Fruit fly (Drosophila melanogaster) whole organism, wandering third instar larva: ENCODE data around the gene Drsl1.

Experiments
- Abd-B ChIP-seq: fragments of >200 bp; optimal IDR thresholded peaks from 2 replicates; lab custom pipeline; 2017; ENCODE audit warnings: missing biosample characterization, missing genetic modification characterization
- CG32264 ChIP-seq: fragments of 200-800 bp; sonication (Bioruptor generic); optimal IDR thresholded peaks from 2 replicates; lab custom pipeline; 2016; ENCODE audit warnings: missing biosample characterization, missing genetic modification characterization
- CrebA ChIP-seq: fragments of 200-800 bp; sonication (Bioruptor generic); optimal IDR thresholded peaks from 2 replicates; lab custom pipeline; 2016; ENCODE audit warnings: missing biosample characterization, mild to moderate bottlenecking, missing genetic modification characterization, borderline replicate concordance
- Dfd ChIP-seq: fragments of >200 bp; optimal IDR thresholded peaks from 2 replicates; lab custom pipeline; 2017; ENCODE audit warnings: missing biosample characterization, missing genetic modification characterization
- GATAd ChIP-seq: sonication (Bioruptor generic); optimal IDR thresholded peaks from 2 replicates; lab custom pipeline; 2016; ENCODE audit warnings: missing biosample characterization, missing genetic modification characterization
- HLH106 ChIP-seq: fragments of 200-800 bp; optimal IDR thresholded peaks from 3 replicates; lab custom pipeline; 2019; ENCODE audit warnings: missing biosample characterization, mild to moderate bottlenecking, missing genetic modification characterization, moderate library complexity
- Hr78 ChIP-seq: fragments of >200 bp; optimal IDR thresholded peaks from 2 replicates; lab custom pipeline; 2017; ENCODE audit warnings: missing biosample characterization, missing genetic modification characterization
- Jra ChIP-seq: sonication (Bioruptor generic); optimal IDR thresholded peaks from 2 replicates; lab custom pipeline; 2016; ENCODE audit warnings: missing biosample characterization, missing genetic modification characterization
- Mio ChIP-seq: sonication (Bioruptor generic); optimal IDR thresholded peaks from 2 replicates; lab custom pipeline; 2016; ENCODE audit warnings: missing biosample characterization, missing genetic modification characterization
- N ChIP-seq: fragments of >200 bp; optimal IDR thresholded peaks from 2 replicates; lab custom pipeline; 2018; ENCODE audit warnings: missing biosample characterization, missing external identifiers, missing genetic modification characterization
- OdsH ChIP-seq: fragments of 200-800 bp; sonication (Bioruptor generic); optimal IDR thresholded peaks from 2 replicates; lab custom pipeline; 2016; ENCODE audit warnings: missing biosample characterization, mild to moderate bottlenecking, missing genetic modification characterization
- Rel ChIP-seq, 2 experiments: fragments of 200-800 bp; sonication (Bioruptor generic) in 1 of 2; optimal IDR thresholded peaks; 2 replicates in 1 of 2; 3 replicates in 1 of 2; lab custom pipeline; 2016 to 2019; ENCODE audit warnings: mild to moderate bottlenecking in 2 of 2, missing biosample characterization in 2 of 2, missing genetic modification characterization in 2 of 2, moderate library complexity in 1 of 2
- Sp1 ChIP-seq: fragments of 200-800 bp; sonication (Bioruptor generic); optimal IDR thresholded peaks from 3 replicates; lab custom pipeline; 2019; ENCODE audit warnings: missing biosample characterization, mild to moderate bottlenecking, missing genetic modification characterization, moderate library complexity
- Vsx2 ChIP-seq: fragments of 200-300, 225-300 bp; sonication (Bioruptor generic); optimal IDR thresholded peaks from 2 replicates; lab custom pipeline; 2018; ENCODE audit warnings: missing biosample characterization, missing genetic modification characterization; ENCODE audit not compliant: partially characterized antibody
- br ChIP-seq: fragments of 200-800 bp; sonication (Bioruptor generic); optimal IDR thresholded peaks from 2 replicates; lab custom pipeline; 2016; ENCODE audit warnings: missing biosample characterization, missing genetic modification characterization
- brk ChIP-seq: fragments of 200-800 bp; sonication (Bioruptor generic); optimal IDR thresholded peaks from 2 replicates; lab custom pipeline; 2016; ENCODE audit warnings: missing biosample characterization, mild to moderate bottlenecking, missing genetic modification characterization
- dl ChIP-seq, 2 experiments: fragments of 175-275, 200-275 bp in 1 of 2; fragments of 200-275 bp in 1 of 2; sonication (Bioruptor generic); optimal IDR thresholded peaks; lab custom pipeline; 2018; ENCODE audit warnings: mild to moderate bottlenecking in 2 of 2, missing biosample characterization in 2 of 2, missing genetic modification characterization in 2 of 2, moderate library complexity in 2 of 2; ENCODE audit not compliant: partially characterized antibody in 2 of 2, insufficient read depth in 1 of 2
- dsf ChIP-seq: sonication (Bioruptor generic); optimal IDR thresholded peaks from 2 replicates; lab custom pipeline; 2016; ENCODE audit warnings: missing biosample characterization, missing genetic modification characterization, borderline replicate concordance
- ey ChIP-seq: fragments of 200-800 bp; sonication (Bioruptor generic); optimal IDR thresholded peaks from 2 replicates; lab custom pipeline; 2016; ENCODE audit warnings: missing biosample characterization, missing genetic modification characterization
- foxo ChIP-seq, 2 experiments: fragments of 200-800 bp; sonication (Bioruptor generic); optimal IDR thresholded peaks; 2 replicates in 1 of 2; 3 replicates in 1 of 2; lab custom pipeline; 2016 to 2017; ENCODE audit warnings: missing biosample characterization in 2 of 2, missing genetic modification characterization in 2 of 2
- fru ChIP-seq: fragments of 200-800 bp; sonication (Bioruptor generic); optimal IDR thresholded peaks from 3 replicates; lab custom pipeline; 2016; ENCODE audit warnings: missing biosample characterization, mild to moderate bottlenecking, missing genetic modification characterization
- lola ChIP-seq: fragments of >200 bp; optimal IDR thresholded peaks from 2 replicates; lab custom pipeline; 2017; ENCODE audit warnings: missing biosample characterization, missing genetic modification characterization
- pan ChIP-seq: fragments of >200 bp; optimal IDR thresholded peaks from 2 replicates; lab custom pipeline; 2017
- psq ChIP-seq: fragments of 200-800 bp; sonication (Bioruptor generic); optimal IDR thresholded peaks from 3 replicates; lab custom pipeline; 2017; ENCODE audit warnings: missing biosample characterization, mild to moderate bottlenecking, missing genetic modification characterization, moderate library complexity
- rgr ChIP-seq: fragments of 200-800 bp; sonication (Bioruptor generic); optimal IDR thresholded peaks from 3 replicates; lab custom pipeline; 2016; ENCODE audit warnings: missing biosample characterization, mild to moderate bottlenecking, missing genetic modification characterization
- sage ChIP-seq: fragments of 200-800 bp; sonication (Bioruptor generic); optimal IDR thresholded peaks from 2 replicates; lab custom pipeline; 2016; ENCODE audit warnings: missing biosample characterization, mild to moderate bottlenecking, missing genetic modification characterization
- sv ChIP-seq: fragments of 200-800 bp; sonication (Bioruptor generic); optimal IDR thresholded peaks from 3 replicates; lab custom pipeline; 2016; ENCODE audit warnings: missing biosample characterization, missing genetic modification characterization
- usp ChIP-seq: fragments of >200 bp; optimal IDR thresholded peaks from 2 replicates; lab custom pipeline; 2017; ENCODE audit warnings: missing biosample characterization, missing genetic modification characterization

Drsl1 gene

DNA sequence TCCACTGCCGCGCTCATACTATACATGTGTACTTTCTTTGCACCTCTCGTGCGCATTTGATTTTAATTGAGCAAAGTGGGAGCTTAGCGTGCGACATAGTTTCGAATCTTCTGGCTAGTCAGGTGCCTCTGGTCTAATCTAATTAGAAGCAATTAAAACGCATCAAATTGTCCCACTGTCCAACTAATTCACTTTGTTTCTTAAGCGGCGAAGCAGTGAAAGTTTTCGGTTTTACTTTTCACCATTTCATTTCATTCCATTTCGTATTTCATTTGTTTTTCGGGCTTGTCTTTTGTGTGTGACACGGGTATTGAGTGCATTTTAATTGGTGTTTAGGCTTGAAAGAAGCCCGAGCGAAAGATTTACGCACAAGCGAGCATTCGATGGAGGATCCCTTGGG is 16.9 kb upstream of the Drsl1 start:
- TF ChIP-seq HLH106 (tag; lab: Kevin White, UChicago) (no peak), br (GFP tag; lab: Kevin White, UChicago) (no peak), Hr78 (GFP tag; lab: Kevin White, UChicago) (no peak), Rel (GFP tag; optimal IDR thresholded peaks at IDR 0.05; lab: Kevin White, UChicago) (no peak), Rel (tag; optimal IDR thresholded peaks at IDR 0.05; lab: Kevin White, UChicago) (no peak), dsf (GFP tag; lab: Kevin White, UChicago) (no peak), CrebA (GFP tag; lab: Kevin White, UChicago) (no peak), Jra (GFP tag; lab: Kevin White, UChicago) (no peak), Mio (GFP tag; lab: Kevin White, UChicago) (no peak), fru (GFP tag; lab: Kevin White, UChicago) (no peak), GATAd (GFP tag; lab: Kevin White, UChicago) (no peak), ey (GFP tag; lab: Kevin White, UChicago) (no peak), dl (GFP tag; optimal IDR thresholded peaks at IDR 0.05; lab: Kevin White, UChicago; ENCODE audit: insufficient read depth in 1 of 2, partially characterized antibody in 2 of 2) (no peak), sv (GFP tag; lab: Kevin White, UChicago) (no peak), CG32264 (no peak), Dfd (GFP tag; lab: Kevin White, UChicago) (no peak), brk (GFP tag; lab: Kevin White, UChicago) (no peak)

DNA sequence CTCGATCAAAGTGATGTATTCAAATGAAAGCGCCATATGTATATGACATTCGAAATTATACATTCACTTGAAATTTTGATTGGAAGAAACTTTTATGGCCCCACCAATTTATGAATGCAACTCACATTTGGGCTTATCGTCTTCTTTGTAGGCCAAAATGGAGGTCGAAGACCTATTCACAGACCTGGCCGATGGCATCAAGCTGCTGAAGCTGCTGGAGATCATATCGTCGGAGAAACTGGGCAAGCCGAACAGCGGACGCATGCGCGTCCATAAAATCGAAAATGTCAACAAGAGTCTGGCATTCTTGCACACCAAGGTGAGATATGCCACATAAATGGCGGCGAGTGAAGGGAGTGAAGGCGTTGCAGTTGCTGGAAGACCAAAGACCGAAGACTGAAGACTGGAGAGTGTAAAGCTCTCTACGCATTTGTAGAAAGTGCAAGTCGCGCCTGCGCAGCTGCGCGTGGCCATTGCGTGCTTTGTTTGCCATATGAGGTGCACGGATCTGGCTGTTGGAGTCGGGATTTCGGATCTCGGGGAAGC is 16.3 kb upstream of the Drsl1 start:
- TF ChIP-seq psq (GFP tag; lab: Kevin White, UChicago) (no peak), usp (no peak), ey (GFP tag; lab: Kevin White, UChicago) (no peak), fru (GFP tag; lab: Kevin White, UChicago) (no peak), CG32264 (no peak), brk (GFP tag; lab: Kevin White, UChicago) (no peak)
- TF ChIP-seq, all 38 proteins: peak for 0

DNA sequence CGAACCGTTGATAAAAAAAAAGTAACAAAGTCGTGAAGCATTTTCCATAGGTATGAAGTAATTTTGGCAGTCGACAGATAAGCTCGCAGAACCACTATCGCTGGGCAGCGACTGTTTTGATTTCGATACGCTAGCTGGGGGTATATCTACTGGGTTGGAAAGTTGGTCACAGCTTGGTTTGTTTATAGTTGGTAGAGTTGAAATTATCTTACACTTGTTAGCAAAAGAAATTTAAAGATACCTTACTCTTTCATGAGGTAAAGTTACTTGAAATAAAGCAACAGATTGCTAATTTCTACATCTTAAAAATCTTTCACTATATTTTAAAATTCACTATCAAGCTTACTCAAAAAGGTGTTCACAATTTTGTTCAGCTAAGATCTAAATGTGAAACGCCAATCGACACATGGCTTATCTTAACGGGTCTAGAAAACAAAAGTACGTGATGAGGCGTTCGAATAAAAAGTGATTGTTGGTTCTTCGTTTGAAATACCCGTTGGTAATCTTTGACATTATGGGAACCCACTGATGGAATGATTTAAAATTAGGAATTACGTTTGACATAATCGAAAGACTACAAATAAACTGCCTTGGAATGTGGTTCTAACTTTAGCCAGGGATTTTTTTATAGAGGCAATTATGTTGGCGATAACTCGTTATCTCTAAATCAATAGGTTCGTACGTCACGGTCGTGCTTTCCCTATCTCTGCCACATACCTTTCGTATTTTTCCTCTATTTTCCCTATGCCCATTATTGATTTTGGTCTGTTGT is 15.2 kb upstream of the Drsl1 start:
- TF ChIP-seq N (no peak), br (GFP tag; lab: Kevin White, UChicago) (peak; percentile 28), OdsH (GFP tag; lab: Kevin White, UChicago) (peak; percentile 21), pan (lab: Kevin White, UChicago) (no peak), Rel (GFP tag; optimal IDR thresholded peaks at IDR 0.05; lab: Kevin White, UChicago) (no peak), Rel (tag; optimal IDR thresholded peaks at IDR 0.05; lab: Kevin White, UChicago) (peak; percentile 10), dsf (GFP tag; lab: Kevin White, UChicago) (no peak), ey (GFP tag; lab: Kevin White, UChicago) (peak; percentile 60), rgr (GFP tag; lab: Kevin White, UChicago) (peak; percentile 53), fru (GFP tag; lab: Kevin White, UChicago) (peak; percentile 61)

DNA sequence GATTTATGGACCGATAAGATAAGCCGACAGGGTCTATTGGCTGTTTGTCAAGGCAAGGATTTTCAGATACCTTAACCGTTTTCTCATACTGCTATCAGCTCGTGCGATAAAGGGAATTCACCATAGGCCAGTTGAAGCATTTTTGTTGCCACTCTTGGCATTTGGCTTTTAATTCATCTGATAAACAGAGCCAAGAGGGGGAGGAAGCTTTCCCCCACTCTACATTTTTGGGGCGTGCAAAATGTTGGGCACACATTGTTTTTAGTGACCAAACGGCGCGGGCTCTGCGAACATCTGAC is 14.2 kb upstream of the Drsl1 start:
- TF ChIP-seq Vsx2 (GFP tag; lab: Kevin White, UChicago): no peak
- no peak for TF ChIP-seq Rel (GFP tag; optimal IDR thresholded peaks at IDR 0.05; lab: Kevin White, UChicago)
- peak; percentile 85 for TF ChIP-seq Rel (tag; optimal IDR thresholded peaks at IDR 0.05; lab: Kevin White, UChicago)
- TF ChIP-seq, all 38 proteins: peak for 1

DNA sequence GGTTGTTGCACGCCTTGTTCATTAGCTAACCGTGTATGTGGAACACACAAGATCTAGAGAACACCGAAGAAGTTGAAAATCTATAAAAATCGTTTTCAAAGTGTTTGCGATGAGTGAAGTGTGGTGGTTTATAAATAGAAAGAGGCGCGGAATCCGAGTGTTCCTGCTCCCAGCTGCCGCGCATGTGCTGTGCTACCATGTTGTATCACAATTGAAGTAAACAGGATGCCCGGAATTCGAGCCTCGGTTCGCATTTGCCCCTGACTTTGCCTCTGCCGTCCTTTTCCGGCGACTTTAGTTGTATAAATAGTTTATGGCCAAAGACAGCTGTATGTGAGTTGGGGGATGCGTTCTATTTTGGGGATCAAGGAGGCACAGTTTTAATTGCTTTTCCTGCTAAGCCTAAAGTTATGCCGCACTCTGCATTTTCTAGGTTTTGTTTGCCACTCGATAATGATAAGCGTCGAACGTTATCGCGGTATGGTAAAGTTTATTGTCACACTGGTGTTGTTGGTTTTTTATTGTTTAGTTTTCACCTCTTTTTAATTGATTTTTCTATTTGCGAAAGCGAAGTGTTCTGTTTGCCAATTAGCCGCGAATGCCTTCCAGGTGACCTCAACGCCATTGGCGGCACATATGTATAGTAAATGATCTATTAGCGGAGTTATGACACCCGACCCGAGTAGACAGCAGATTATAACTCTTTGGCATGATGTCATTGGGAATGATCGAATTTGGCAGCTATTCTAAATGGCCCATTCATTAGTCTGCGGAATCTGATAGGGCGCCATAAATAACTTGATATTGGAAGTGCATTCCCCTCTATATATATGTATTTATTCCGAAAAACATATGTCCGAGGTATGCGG is 13.6 kb upstream of the Drsl1 start:
- TF ChIP-seq lola: no peak
- peak; percentile 20 for TF ChIP-seq Sp1 (GFP tag; lab: Kevin White, UChicago)
- TF ChIP-seq ey (GFP tag; lab: Kevin White, UChicago): no peak
- no peak for TF ChIP-seq CG32264
- TF ChIP-seq Abd-B (GFP tag; lab: Kevin White, UChicago): no peak
- no peak for TF ChIP-seq foxo (GFP tag; optimal IDR thresholded peaks at IDR 0.05; lab: Kevin White, UChicago)
- no peak for TF ChIP-seq sage (GFP tag; lab: Kevin White, UChicago)
- no peak for TF ChIP-seq rgr (GFP tag; lab: Kevin White, UChicago)
